Fruit fly (Drosophila melanogaster): Measurements from ENCODE around the gene FarO.

DNA sequence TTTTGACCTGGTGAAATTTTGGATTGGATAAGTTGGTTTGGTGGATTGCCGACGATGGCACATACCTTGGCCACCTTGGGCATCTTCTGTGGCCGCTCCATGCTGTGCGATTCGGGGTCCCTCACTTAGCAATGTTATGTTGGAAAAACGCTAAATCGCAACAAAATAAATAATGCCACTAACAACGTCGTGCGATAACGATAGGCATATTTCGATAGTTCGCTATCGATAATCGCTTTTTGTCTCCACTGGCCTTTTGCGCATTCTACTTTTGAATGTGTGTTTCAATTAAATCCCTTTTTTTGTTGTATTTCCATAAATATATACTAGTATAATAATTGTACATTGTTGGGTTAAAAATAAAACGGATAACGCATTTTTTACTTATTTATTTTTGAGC lies 46.1 kb upstream of the FarO start, which contains the start of gene crn:
- TF ChIP-seq pan (optimal IDR thresholded peaks at IDR 0.05) = no peak
- TF ChIP-seq usp (GFP tag; optimal IDR thresholded peaks at IDR 0.05) = no peak
- TF ChIP-seq CG8478 (optimal IDR thresholded peaks at IDR 0.05) = no peak
- no peak for TF ChIP-seq psq (optimal IDR thresholded peaks at IDR 0.05)

Measured in whole organism.